Worm (Caenorhabditis elegans) whole organism, midembryonic: ENCODE results near the gene sym-1.

Experiments used
- T22C8.4 ChIP-seq: fragments of 200-800 bp; sonication (Bioruptor generic); IDR thresholded peaks from 2 replicates; pipeline ENCODE4 v1.3.6; 2022; ENCODE audit warnings: missing genetic modification characterization, missing compliant biosample characterization
- cog-1 ChIP-seq: sonication (generic microtip); optimal IDR thresholded peaks from 2 replicates; lab custom pipeline; 2016; ENCODE audit warnings: missing genetic modification characterization, missing compliant biosample characterization
- flt-1 ChIP-seq: fragments of 200-800 bp; sonication (Bioruptor generic); IDR thresholded peaks from 2 replicates; pipeline ENCODE4 v1.3.6; 2022; ENCODE audit warnings: missing genetic modification characterization, missing compliant biosample characterization
- klf-2 ChIP-seq: fragments of 200-800 bp; sonication (Bioruptor generic); conservative IDR thresholded peaks from 2 replicates; pipeline ENCODE4 v1.3.6; 2022; ENCODE audit warnings: missing genetic modification reagents, missing genetic modification characterization, missing compliant biosample characterization
- med-1 ChIP-seq: sonication (generic microtip); optimal IDR thresholded peaks from 2 replicates; lab custom pipeline; 2017; ENCODE audit warnings: missing genetic modification characterization, mild to moderate bottlenecking, missing compliant biosample characterization, antibody characterized with exemption, missing genetic modification reagents; ENCODE audit not compliant: insufficient read depth
- ref-1 ChIP-seq: fragments of 200-800 bp; sonication (Bioruptor generic); conservative IDR thresholded peaks from 2 replicates; pipeline ENCODE4 v1.3.6; 2022; ENCODE audit warnings: missing genetic modification reagents, missing genetic modification characterization, missing compliant biosample characterization
- tab-1 ChIP-seq: fragments of 200-800 bp; sonication (Bioruptor generic); IDR thresholded peaks from 2 replicates; pipeline ENCODE4 v1.3.6; 2022; ENCODE audit warnings: missing genetic modification characterization, missing compliant biosample characterization
- ztf-23 ChIP-seq: fragments of 200-800 bp; sonication (Bioruptor generic); IDR thresholded peaks from 2 replicates; pipeline ENCODE4 v1.3.6; 2022; ENCODE audit warnings: missing genetic modification reagents, missing genetic modification characterization, missing compliant biosample characterization
- ztf-29 ChIP-seq: fragments of 200-800 bp; sonication (Bioruptor generic); IDR thresholded peaks from 2 replicates; pipeline ENCODE4 v1.3.6; 2022; ENCODE audit warnings: missing genetic modification reagents, missing genetic modification characterization, missing compliant biosample characterization

Gene sym-1

DNA sequence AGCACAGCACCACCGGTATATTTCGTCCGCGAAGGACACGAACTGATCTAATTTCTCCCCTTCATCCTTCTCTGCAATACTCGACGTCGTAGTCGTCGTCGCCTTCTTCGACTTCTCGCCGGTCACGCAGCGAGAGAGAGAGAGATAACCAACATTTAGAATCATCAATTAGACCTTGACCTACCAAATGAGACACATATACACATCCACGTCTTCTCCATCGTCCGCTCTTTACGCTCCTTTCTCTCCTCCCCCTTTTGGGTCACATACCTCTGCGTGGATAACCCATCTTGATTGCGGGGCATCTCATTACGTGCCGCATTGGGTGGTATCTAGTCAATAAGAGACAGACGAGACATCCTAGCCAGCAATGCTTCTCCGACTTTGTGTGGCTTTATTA lies at the start of gene sym-1:
sym-1 (plus strand) TSS at position 194 of the 400 bp plus-strand sequence.
- no peak for TF ChIP-seq cog-1 (tag; lab: Kevin White, UChicago)
- TF ChIP-seq ref-1 (GFP tag; lab: Robert Waterston, UW) = no peak
- TF ChIP-seq tab-1 (GFP tag; lab: Robert Waterston, UW) = no peak
- TF ChIP-seq ztf-29 = no peak
- no peak for TF ChIP-seq ztf-23 (GFP tag; lab: Robert Waterston, UW)
- TF ChIP-seq med-1 (GFP tag; lab: Kevin White, UChicago) = no peak
- no peak for TF ChIP-seq flt-1
- no peak for TF ChIP-seq T22C8.4 (GFP tag; lab: Robert Waterston, UW)
- no peak for TF ChIP-seq klf-2 (GFP tag; lab: Robert Waterston, UW)

DNA sequence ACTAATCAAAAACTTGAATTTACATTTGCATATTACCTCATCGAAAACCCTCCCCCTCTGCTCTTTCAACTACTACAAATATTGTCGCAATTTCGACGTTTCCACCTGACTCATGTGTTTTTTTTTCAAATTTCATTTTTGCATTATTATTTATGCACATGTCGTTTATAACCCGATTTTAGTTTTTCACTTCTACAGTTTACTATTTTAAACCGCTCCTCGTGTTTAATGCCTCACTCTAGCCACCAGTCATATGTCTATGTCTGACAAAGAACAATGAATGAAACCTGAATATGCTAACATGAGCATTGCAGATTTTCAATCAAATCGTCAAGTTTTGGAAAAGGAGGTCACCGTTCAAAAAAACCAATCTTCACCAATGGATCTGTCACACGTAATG lies 47.3 kb upstream of the sym-1 start, which contains the start of gene T24C2.5:
T24C2.5 (plus strand) TSS at position 301 of the 400 bp plus-strand sequence.
- no peak for TF ChIP-seq ztf-23 (GFP tag; lab: Robert Waterston, UW)
- no peak for TF ChIP-seq flt-1
- no peak for TF ChIP-seq tab-1 (GFP tag; lab: Robert Waterston, UW)
- no peak for TF ChIP-seq klf-2 (GFP tag; lab: Robert Waterston, UW)
- no peak for TF ChIP-seq med-1 (GFP tag; lab: Kevin White, UChicago)
- no peak for TF ChIP-seq T22C8.4 (GFP tag; lab: Robert Waterston, UW)
- TF ChIP-seq cog-1 (tag; lab: Kevin White, UChicago) = no peak
- TF ChIP-seq ref-1 (GFP tag; lab: Robert Waterston, UW) = no peak
- no peak for TF ChIP-seq ztf-29

DNA sequence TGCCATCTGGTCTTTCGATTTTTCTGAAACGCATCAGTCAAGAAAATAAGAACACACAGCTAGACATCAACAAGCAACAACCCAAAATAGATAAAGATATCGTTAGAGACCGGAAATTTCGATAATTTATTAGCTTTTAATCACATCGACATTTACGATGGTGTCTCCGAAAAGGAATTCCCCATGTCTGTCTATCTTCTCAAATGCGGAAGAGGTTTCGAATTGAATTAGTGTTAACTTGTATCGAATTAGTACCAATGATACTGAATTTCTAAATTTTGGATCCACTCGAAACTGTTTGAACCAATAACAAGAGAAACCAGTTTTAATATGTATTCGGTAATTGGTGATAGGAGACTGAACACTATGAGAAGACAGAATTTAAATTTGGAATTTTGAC lies 46.8 kb upstream of the sym-1 start:
- TF ChIP-seq ztf-29 (no peak), ref-1 (GFP tag; lab: Robert Waterston, UW) (no peak), tab-1 (GFP tag; lab: Robert Waterston, UW) (no peak), flt-1 (no peak), cog-1 (tag; lab: Kevin White, UChicago) (no peak), med-1 (GFP tag; lab: Kevin White, UChicago) (no peak), ztf-23 (GFP tag; lab: Robert Waterston, UW) (no peak), T22C8.4 (GFP tag; lab: Robert Waterston, UW) (no peak), klf-2 (GFP tag; lab: Robert Waterston, UW) (no peak)

DNA sequence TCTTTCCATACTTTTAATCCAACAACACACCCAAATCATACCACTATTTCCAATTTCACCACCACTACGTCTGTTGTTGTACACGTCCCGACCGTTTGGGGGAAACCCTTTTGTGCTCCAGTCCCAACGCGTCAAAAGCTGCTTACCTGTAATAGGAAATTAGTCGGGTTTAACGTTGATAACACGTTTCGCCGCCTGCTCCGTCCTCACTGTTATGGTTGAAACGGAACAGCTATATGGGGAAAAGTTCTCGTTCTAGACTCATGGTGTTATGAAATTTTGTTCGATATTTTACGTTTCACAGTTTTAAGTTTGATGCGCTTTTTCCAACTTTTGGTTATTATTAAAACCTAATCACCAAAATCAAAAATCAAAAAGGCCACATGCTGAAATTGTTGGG lies 45.5 kb upstream of the sym-1 start:
- TF ChIP-seq ref-1 (GFP tag; lab: Robert Waterston, UW) (no peak), ztf-29 (no peak), med-1 (GFP tag; lab: Kevin White, UChicago) (no peak)

DNA sequence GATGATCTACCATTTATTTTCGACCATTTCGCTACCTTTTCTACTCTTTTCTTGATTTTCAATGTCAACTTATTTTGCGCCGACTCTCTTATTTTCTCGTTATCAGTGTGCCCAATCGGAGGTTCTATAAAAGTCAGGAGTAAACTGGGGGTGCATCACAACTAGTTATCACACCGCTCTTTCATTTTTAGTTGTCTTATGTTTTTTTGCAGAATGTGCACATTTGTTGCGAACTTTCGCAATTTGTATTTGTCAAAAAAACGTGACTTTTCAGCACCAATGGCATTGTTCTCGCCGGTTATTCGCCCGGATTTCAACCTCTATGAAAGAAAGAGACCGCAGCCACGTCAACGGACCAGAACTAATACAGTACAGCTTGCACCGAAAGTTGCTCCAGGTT lies 43.8 kb upstream of the sym-1 start:
- TF ChIP-seq med-1 (GFP tag; lab: Kevin White, UChicago) (no peak), ztf-23 (GFP tag; lab: Robert Waterston, UW) (no peak), ztf-29 (no peak), ref-1 (GFP tag; lab: Robert Waterston, UW) (no peak), cog-1 (tag; lab: Kevin White, UChicago) (no peak), klf-2 (GFP tag; lab: Robert Waterston, UW) (no peak), flt-1 (no peak), T22C8.4 (GFP tag; lab: Robert Waterston, UW) (no peak)

DNA sequence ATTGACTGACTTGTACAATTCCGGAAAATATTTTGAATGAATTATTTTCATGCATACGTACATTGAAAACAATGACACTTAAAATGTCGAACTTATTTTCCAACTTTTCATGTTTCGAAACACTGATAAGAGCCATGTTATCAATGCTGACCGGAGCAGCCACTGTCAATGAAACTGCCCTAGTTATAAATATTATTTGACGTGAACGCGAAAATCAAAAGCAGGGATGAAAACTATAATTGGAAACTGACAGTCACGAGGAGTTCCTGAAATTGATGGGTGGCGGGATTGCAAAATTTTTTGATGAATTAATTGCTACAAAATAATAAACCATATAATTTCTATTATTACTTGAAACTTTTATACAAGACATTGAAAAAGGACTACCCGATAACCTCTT lies 42.0 kb upstream of the sym-1 start:
- TF ChIP-seq cog-1 (tag; lab: Kevin White, UChicago) (no peak), tab-1 (GFP tag; lab: Robert Waterston, UW) (no peak), ztf-29 (no peak), flt-1 (no peak), ztf-23 (GFP tag; lab: Robert Waterston, UW) (no peak), T22C8.4 (GFP tag; lab: Robert Waterston, UW) (no peak), ref-1 (GFP tag; lab: Robert Waterston, UW) (no peak), med-1 (GFP tag; lab: Kevin White, UChicago) (no peak), klf-2 (GFP tag; lab: Robert Waterston, UW) (no peak)

DNA sequence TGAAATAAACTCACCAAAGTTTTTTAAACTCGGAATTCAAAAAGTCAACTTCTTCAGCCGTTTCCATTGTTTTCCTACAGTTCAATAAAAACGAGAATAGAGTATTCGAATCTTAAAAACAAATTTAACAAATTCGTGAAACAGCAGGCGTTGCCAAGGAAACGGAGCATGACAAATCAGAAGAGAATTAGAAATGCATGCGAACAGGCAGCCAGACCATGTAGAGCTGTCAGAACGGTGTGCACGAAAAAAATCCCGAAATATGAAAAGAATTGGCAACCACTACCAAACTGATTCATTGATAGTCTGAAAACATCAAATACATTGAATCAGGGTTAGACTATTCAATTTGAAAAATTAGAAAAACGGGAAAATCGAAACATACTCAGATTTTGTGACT lies 39.4 kb upstream of the sym-1 start, which contains the start of gene fbxa-81:
fbxa-81 (minus strand) TSS at position 101 of the 400 bp plus-strand sequence.
- TF ChIP-seq ztf-23 (GFP tag; lab: Robert Waterston, UW) = no peak
- TF ChIP-seq tab-1 (GFP tag; lab: Robert Waterston, UW) = no peak
- no peak for TF ChIP-seq ztf-29
- no peak for TF ChIP-seq med-1 (GFP tag; lab: Kevin White, UChicago)
- TF ChIP-seq ref-1 (GFP tag; lab: Robert Waterston, UW) = no peak
- no peak for TF ChIP-seq klf-2 (GFP tag; lab: Robert Waterston, UW)
- no peak for TF ChIP-seq flt-1
- TF ChIP-seq T22C8.4 (GFP tag; lab: Robert Waterston, UW) = no peak
- TF ChIP-seq cog-1 (tag; lab: Kevin White, UChicago) = no peak

DNA sequence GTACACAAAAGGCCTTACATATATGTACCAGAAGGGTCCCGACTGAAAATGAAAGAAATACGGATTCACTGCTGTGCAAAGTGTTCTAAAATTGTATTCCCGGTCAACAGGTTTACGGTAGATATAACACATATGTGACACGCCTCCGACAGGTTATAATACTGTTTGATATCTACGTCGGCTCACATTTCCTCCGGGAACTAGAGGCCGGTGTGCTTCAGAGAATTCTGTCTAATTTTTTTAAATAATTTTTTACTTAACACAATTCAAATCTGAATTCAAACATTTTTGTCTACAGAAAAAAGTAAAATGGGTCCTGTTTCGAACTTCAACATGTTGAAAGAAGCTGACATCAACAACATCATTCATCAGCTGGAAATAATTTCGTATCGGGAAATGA lies 38.2 kb upstream of the sym-1 start, which contains the start of gene T24C2.3:
T24C2.3 (plus strand) TSS at position 301 of the 400 bp plus-strand sequence.
- TF ChIP-seq ztf-29 (no peak), med-1 (GFP tag; lab: Kevin White, UChicago) (no peak), flt-1 (no peak), T22C8.4 (GFP tag; lab: Robert Waterston, UW) (no peak), ref-1 (GFP tag; lab: Robert Waterston, UW) (no peak), tab-1 (GFP tag; lab: Robert Waterston, UW) (no peak), ztf-23 (GFP tag; lab: Robert Waterston, UW) (no peak), cog-1 (tag; lab: Kevin White, UChicago) (no peak), klf-2 (GFP tag; lab: Robert Waterston, UW) (no peak)

DNA sequence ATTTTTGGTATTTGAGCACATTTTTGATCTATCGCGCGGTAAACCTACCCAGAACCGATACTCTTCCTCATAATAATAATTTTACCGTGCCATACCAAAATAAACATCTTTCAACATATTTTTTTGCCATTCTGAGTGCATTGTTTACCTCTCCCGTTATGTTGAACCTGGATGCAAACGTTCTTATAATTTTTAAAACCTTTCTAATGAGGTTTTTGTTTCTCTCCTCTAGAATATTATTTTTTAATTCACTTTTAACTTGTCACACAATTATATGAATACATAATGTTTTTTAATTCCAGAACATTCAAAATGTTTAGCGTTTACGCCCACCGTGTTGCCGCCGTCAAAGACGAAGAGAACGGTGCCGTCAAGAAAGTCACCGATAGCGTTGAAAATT lies 35.9 kb upstream of the sym-1 start, which contains the start of gene enri-2:
enri-2 (plus strand) TSS at position 301 of the 400 bp plus-strand sequence.
- no peak for TF ChIP-seq ztf-23 (GFP tag; lab: Robert Waterston, UW)
- TF ChIP-seq T22C8.4 (GFP tag; lab: Robert Waterston, UW) = no peak
- TF ChIP-seq ztf-29 = no peak
- no peak for TF ChIP-seq flt-1
- TF ChIP-seq cog-1 (tag; lab: Kevin White, UChicago) = no peak
- no peak for TF ChIP-seq med-1 (GFP tag; lab: Kevin White, UChicago)
- TF ChIP-seq klf-2 (GFP tag; lab: Robert Waterston, UW) = no peak
- no peak for TF ChIP-seq ref-1 (GFP tag; lab: Robert Waterston, UW)
- no peak for TF ChIP-seq tab-1 (GFP tag; lab: Robert Waterston, UW)
